Fruit fly (Drosophila melanogaster) whole organism, adult: ENCODE results near the gene can.

Experiments used
- CG12768 ChIP-seq: fragments of 200-800 bp; sonication (Bioruptor generic); optimal IDR thresholded peaks from 2 replicates; lab custom pipeline; 2017; ENCODE audit warnings: missing biosample characterization, missing genetic modification characterization, mild to moderate bottlenecking, moderate library complexity, missing genetic modification reagents
- CG14711 ChIP-seq: fragments of 200-800 bp; sonication (Bioruptor generic); optimal IDR thresholded peaks from 2 replicates; lab custom pipeline; 2018; ENCODE audit warnings: missing biosample characterization, mild to moderate bottlenecking, missing genetic modification characterization, moderate library complexity
- CG1620 ChIP-seq: fragments of 200-800 bp; sonication (Bioruptor generic); optimal IDR thresholded peaks from 2 replicates; lab custom pipeline; 2016; ENCODE audit warnings: missing biosample characterization, missing genetic modification characterization
- CG5204 ChIP-seq: fragments of 200-800 bp; sonication (Bioruptor generic); optimal IDR thresholded peaks from 2 replicates; lab custom pipeline; 2016; ENCODE audit warnings: missing biosample characterization, missing genetic modification characterization
- CG7045 ChIP-seq: fragments of 200-800 bp; sonication (Bioruptor generic); optimal IDR thresholded peaks from 2 replicates; lab custom pipeline; 2017; ENCODE audit warnings: missing biosample characterization, mild to moderate bottlenecking, missing genetic modification characterization
- Clk ChIP-seq: fragments of 200-800 bp; sonication (Bioruptor generic); optimal IDR thresholded peaks from 2 replicates; lab custom pipeline; 2017; ENCODE audit warnings: missing biosample characterization, missing genetic modification characterization
- Crg-1 ChIP-seq: fragments of 200-800 bp; sonication (Bioruptor generic); optimal IDR thresholded peaks from 2 replicates; lab custom pipeline; 2016; ENCODE audit warnings: missing biosample characterization, missing genetic modification characterization
- Hr96 ChIP-seq: fragments of 200-800 bp; sonication (Bioruptor generic); optimal IDR thresholded peaks from 2 replicates; lab custom pipeline; 2016; ENCODE audit warnings: missing biosample characterization, missing genetic modification characterization
- bab1 ChIP-seq: fragments of 200-800 bp; sonication (Bioruptor generic); optimal IDR thresholded peaks from 3 replicates; lab custom pipeline; 2019; ENCODE audit warnings: missing biosample characterization, mild to moderate bottlenecking, missing genetic modification characterization, moderate library complexity
- cnc ChIP-seq, 2 experiments: fragments of >200 bp; optimal IDR thresholded peaks; 2 replicates each; lab custom pipeline; 2017
- kay ChIP-seq: fragments of 200-800 bp; sonication (Bioruptor generic); peaks from one replicate; lab custom pipeline; 2016; ENCODE audit warnings: missing biosample characterization, missing genetic modification characterization, borderline replicate concordance
- toe ChIP-seq: fragments of 200-800 bp; sonication (Bioruptor generic); optimal IDR thresholded peaks from 2 replicates; lab custom pipeline; 2016; ENCODE audit warnings: missing biosample characterization, missing genetic modification characterization

- TF ChIP-seq CG5204 (no peak), CG7045 (no peak), cnc (optimal IDR thresholded peaks at IDR 0.05; lab: Kevin White, UChicago) (no peak), Clk (no peak), CG12768 (GFP tag; lab: Kevin White, UChicago) (no peak), kay (GFP tag; lab: Kevin White, UChicago) (no peak), bab1 (GFP tag; lab: Kevin White, UChicago) (no peak), Hr96 (GFP tag; lab: Kevin White, UChicago) (no peak), toe (GFP tag; lab: Kevin White, UChicago) (no peak), CG1620 (GFP tag; lab: Kevin White, UChicago) (no peak), Crg-1 (GFP tag; lab: Kevin White, UChicago) (no peak), CG14711 (tag; lab: Kevin White, UChicago) (no peak)
These were observed 6.0 kb upstream of the can start, which contains the start of gene Or67d for dm6 chr3L:10272904-10273303.
